Worm (Caenorhabditis elegans) whole organism, L4 larva: ENCODE results near the gene B0432.14.

Experiments
- D1046.2 ChIP-seq: fragments of 200-800 bp; sonication (Bioruptor generic); IDR thresholded peaks from 2 replicates; pipeline ENCODE4 v1.3.6; 2022; ENCODE audit warnings: missing genetic modification characterization, missing compliant biosample characterization
- F26F4.8 ChIP-seq: fragments of 200-800 bp; sonication (Bioruptor generic); conservative IDR thresholded peaks from 2 replicates; pipeline ENCODE4 v1.3.6; 2022; ENCODE audit warnings: missing genetic modification characterization, missing compliant biosample characterization
- F37D6.2 ChIP-seq: sonication (generic microtip); optimal IDR thresholded peaks from 2 replicates; lab custom pipeline; 2016; ENCODE audit warnings: mild to moderate bottlenecking, missing genetic modification characterization, missing compliant biosample characterization
- F49E8.2 ChIP-seq: sonication (generic microtip); optimal IDR thresholded peaks from 2 replicates; lab custom pipeline; 2016; ENCODE audit warnings: missing compliant biosample characterization, mild to moderate bottlenecking, missing genetic modification characterization, borderline replicate concordance
- R02D3.7 ChIP-seq: fragments of 150-350 bp; sonication (generic microtip); optimal IDR thresholded peaks from 3 replicates; lab custom pipeline; 2014; ENCODE audit warnings: missing biosample characterization, missing genetic modification characterization
- T20F7.1 ChIP-seq: fragments of 200-800 bp; sonication (Bioruptor generic); optimal IDR thresholded peaks from 2 replicates; lab custom pipeline; 2018; ENCODE audit warnings: mild to moderate bottlenecking, missing genetic modification characterization, missing compliant biosample characterization
- T26A8.4 ChIP-seq: fragments of 200-800 bp; sonication (Bioruptor generic); IDR thresholded peaks from 2 replicates; pipeline ENCODE4 v1.3.6; 2022; ENCODE audit warnings: missing genetic modification characterization, missing compliant biosample characterization
- ZK337.2 ChIP-seq: fragments of 200-800 bp; sonication (Bioruptor generic); IDR thresholded peaks from 2 replicates; pipeline ENCODE4 v1.3.6; 2022; ENCODE audit warnings: missing genetic modification reagents, missing genetic modification characterization, missing compliant biosample characterization
- aha-1 ChIP-seq: fragments of 150-350 bp; peaks from one replicate; lab custom pipeline; 2014; ENCODE audit warnings: missing biosample characterization, missing genetic modification characterization
- ceh-20 ChIP-seq: fragments of 200-800 bp; sonication (Bioruptor generic); IDR thresholded peaks from 2 replicates; pipeline ENCODE4 v1.3.6; 2022; ENCODE audit warnings: missing genetic modification reagents, missing genetic modification characterization, missing compliant biosample characterization
- ceh-28 ChIP-seq: fragments of 150-350 bp; optimal IDR thresholded peaks from 2 replicates; lab custom pipeline; 2014; ENCODE audit warnings: missing biosample characterization, missing genetic modification reagents, missing genetic modification characterization
- ceh-32 ChIP-seq: sonication (generic microtip); optimal IDR thresholded peaks from 2 replicates; lab custom pipeline; 2016; ENCODE audit warnings: mild to moderate bottlenecking, missing genetic modification characterization, missing compliant biosample characterization; ENCODE audit not compliant: poor library complexity
- ceh-44 ChIP-seq: fragments of 200-800 bp; sonication (Bioruptor generic); IDR thresholded peaks from 2 replicates; pipeline ENCODE4 v1.3.6; 2022; ENCODE audit warnings: missing genetic modification reagents, missing genetic modification characterization, missing compliant biosample characterization
- ceh-62 ChIP-seq: sonication (generic microtip); optimal IDR thresholded peaks from 2 replicates; lab custom pipeline; 2017; ENCODE audit warnings: missing biosample characterization, missing genetic modification characterization
- ceh-82 ChIP-seq: sonication (generic microtip); optimal IDR thresholded peaks from 2 replicates; lab custom pipeline; 2017; ENCODE audit warnings: missing biosample characterization, missing genetic modification characterization
- daf-12 ChIP-seq: fragments of 150-350 bp; optimal IDR thresholded peaks from 2 replicates; lab custom pipeline; 2014; ENCODE audit warnings: missing biosample characterization, missing genetic modification reagents, missing genetic modification characterization
- daf-8 ChIP-seq: fragments of 200-800 bp; sonication (Bioruptor generic); IDR thresholded peaks from 2 replicates; pipeline ENCODE4 v1.3.6; 2022; ENCODE audit warnings: missing genetic modification characterization, missing compliant biosample characterization
- dmd-6 ChIP-seq: fragments of 200-800 bp; sonication (Bioruptor generic); IDR thresholded peaks from 2 replicates; pipeline ENCODE4 v1.3.6; 2022; ENCODE audit warnings: missing genetic modification reagents, missing genetic modification characterization, missing compliant biosample characterization
- dpl-1 ChIP-seq: fragments of 150-350 bp; optimal IDR thresholded peaks from 2 replicates; lab custom pipeline; 2014; ENCODE audit warnings: missing biosample characterization, missing genetic modification reagents, missing genetic modification characterization
- duxl-1 ChIP-seq: sonication (generic microtip); optimal IDR thresholded peaks from 2 replicates; lab custom pipeline; 2016; ENCODE audit warnings: mild to moderate bottlenecking, missing genetic modification characterization, moderate library complexity, missing compliant biosample characterization; ENCODE audit not compliant: poor library complexity
- egl-27 ChIP-seq: sonication (generic microtip); optimal IDR thresholded peaks from 3 replicates; lab custom pipeline; 2017; ENCODE audit warnings: missing biosample characterization, missing genetic modification reagents, missing genetic modification characterization
- fkh-10 ChIP-seq: fragments of 150-350 bp; optimal IDR thresholded peaks from 2 replicates; lab custom pipeline; 2014; ENCODE audit warnings: missing biosample characterization, missing genetic modification reagents, missing genetic modification characterization
- gei-8 ChIP-seq: fragments of 200-800 bp; sonication (Bioruptor generic); optimal IDR thresholded peaks from 2 replicates; lab custom pipeline; 2018; ENCODE audit warnings: mild to moderate bottlenecking, missing genetic modification characterization, missing compliant biosample characterization
- hmg-1.1 ChIP-seq: fragments of 200-800 bp; sonication (Bioruptor generic); IDR thresholded peaks from 2 replicates; pipeline ENCODE4 v1.3.6; 2022; ENCODE audit warnings: missing genetic modification reagents, missing genetic modification characterization, missing compliant biosample characterization
- jun-1 ChIP-seq: fragments of 150-350 bp; optimal IDR thresholded peaks from 2 replicates; lab custom pipeline; 2014; ENCODE audit warnings: missing biosample characterization, missing genetic modification reagents, missing genetic modification characterization
- lin-38 ChIP-seq: fragments of 200-800 bp; sonication (Bioruptor generic); IDR thresholded peaks from 2 replicates; pipeline ENCODE4 v1.3.6; 2022; ENCODE audit warnings: missing genetic modification reagents, missing genetic modification characterization, missing compliant biosample characterization
- lin-39 ChIP-seq: fragments of 150-350 bp; optimal IDR thresholded peaks from 2 replicates; lab custom pipeline; 2014; ENCODE audit warnings: missing biosample characterization, missing genetic modification reagents, missing genetic modification characterization
- lsy-2 ChIP-seq, 2 experiments: fragments of 150-350 bp in 1 of 2; sonication (generic microtip) in 1 of 2; optimal IDR thresholded peaks; 2 replicates each; lab custom pipeline; 2014 to 2017; ENCODE audit warnings: missing biosample characterization in 2 of 2, missing genetic modification characterization in 2 of 2
- madf-5 ChIP-seq, 2 experiments: fragments of 200-800 bp; sonication (Bioruptor generic); IDR thresholded peaks; 2 replicates each; pipeline ENCODE4 v1.3.6; 2022; ENCODE audit warnings: missing compliant biosample characterization in 2 of 2, missing genetic modification characterization in 2 of 2
- madf-9 ChIP-seq: fragments of 200-800 bp; sonication (Bioruptor generic); conservative IDR thresholded peaks from 2 replicates; pipeline ENCODE4 v1.3.6; 2022; ENCODE audit warnings: missing genetic modification reagents, missing genetic modification characterization, missing compliant biosample characterization
- mxl-3 ChIP-seq: fragments of 200-800 bp; sonication (Bioruptor generic); optimal IDR thresholded peaks from 2 replicates; lab custom pipeline; 2018; ENCODE audit warnings: mild to moderate bottlenecking, missing genetic modification characterization, missing compliant biosample characterization
- nhr-10 ChIP-seq: fragments of 150-350 bp; optimal IDR thresholded peaks from 2 replicates; lab custom pipeline; 2014; ENCODE audit warnings: missing biosample characterization, missing genetic modification characterization
- nhr-111 ChIP-seq: fragments of 200-800 bp; sonication (Bioruptor generic); optimal IDR thresholded peaks from 2 replicates; lab custom pipeline; 2018; ENCODE audit warnings: mild to moderate bottlenecking, missing genetic modification characterization, missing compliant biosample characterization
- nhr-237 ChIP-seq: sonication (generic microtip); optimal IDR thresholded peaks from 2 replicates; lab custom pipeline; 2017; ENCODE audit warnings: missing biosample characterization, missing genetic modification characterization
- nhr-25 ChIP-seq: sonication (generic microtip); optimal IDR thresholded peaks from 2 replicates; lab custom pipeline; 2017; ENCODE audit warnings: missing genetic modification characterization, mild to moderate bottlenecking, missing compliant biosample characterization, antibody characterized with exemption, moderate library complexity, borderline replicate concordance; ENCODE audit not compliant: insufficient read depth
- nhr-28 ChIP-seq: fragments of 150-350 bp; optimal IDR thresholded peaks from 2 replicates; lab custom pipeline; 2014; ENCODE audit warnings: missing biosample characterization, missing genetic modification characterization
- nhr-48 ChIP-seq: sonication (generic microtip); optimal IDR thresholded peaks from 2 replicates; lab custom pipeline; 2016; ENCODE audit warnings: mild to moderate bottlenecking, missing genetic modification characterization, missing compliant biosample characterization
- nhr-76 ChIP-seq: fragments of 150-350 bp; optimal IDR thresholded peaks from 2 replicates; lab custom pipeline; 2014; ENCODE audit warnings: missing biosample characterization, missing genetic modification characterization
- pqm-1 ChIP-seq: sonication (generic microtip); optimal IDR thresholded peaks from 2 replicates; lab custom pipeline; 2017; ENCODE audit warnings: missing biosample characterization, missing genetic modification characterization
- rbr-2 ChIP-seq: sonication (generic microtip); optimal IDR thresholded peaks from 2 replicates; lab custom pipeline; 2016; ENCODE audit warnings: missing genotype, missing genetic modification characterization, missing compliant biosample characterization
- saeg-2 ChIP-seq: fragments of 200-800 bp; sonication (Bioruptor generic); IDR thresholded peaks from 2 replicates; pipeline ENCODE4 v1.3.6; 2022; ENCODE audit warnings: missing genetic modification reagents, missing genetic modification characterization, missing compliant biosample characterization
- set-16 ChIP-seq: fragments of 200-800 bp; sonication (Bioruptor generic); IDR thresholded peaks from 2 replicates; pipeline ENCODE4 v1.3.6; 2022; ENCODE audit warnings: missing genetic modification reagents, missing genetic modification characterization, missing compliant biosample characterization
- tra-1 ChIP-seq: fragments of 200-800 bp; sonication (Bioruptor generic); IDR thresholded peaks from 2 replicates; pipeline ENCODE4 v1.3.6; 2022; ENCODE audit warnings: missing genetic modification reagents, missing genetic modification characterization, missing compliant biosample characterization
- unc-130 ChIP-seq: sonication (generic microtip); optimal IDR thresholded peaks from 2 replicates; lab custom pipeline; 2016; ENCODE audit warnings: missing genetic modification reagents, missing genetic modification characterization, missing compliant biosample characterization
- unc-39 ChIP-seq: sonication (generic microtip); optimal IDR thresholded peaks from 2 replicates; lab custom pipeline; 2017; ENCODE audit warnings: missing biosample characterization, missing genetic modification characterization
- unc-62 ChIP-seq, 3 experiments: fragments of 150-350 bp in 1 of 3; sonication (generic microtip); optimal IDR thresholded peaks in 2 of 3; peaks in 1 of 3; 1 replicate in 1 of 3; 2 replicates in 2 of 3; lab custom pipeline; 2014 to 2017; ENCODE audit warnings: missing biosample characterization in 3 of 3, missing genetic modification characterization in 3 of 3, missing genetic modification reagents in 3 of 3, missing genotype in 1 of 3
- zfp-3 ChIP-seq: fragments of 200-800 bp; sonication (Bioruptor generic); conservative IDR thresholded peaks from 2 replicates; pipeline ENCODE4 v1.3.6; 2022; ENCODE audit warnings: missing genetic modification reagents, missing genetic modification characterization, missing compliant biosample characterization
- ztf-11 ChIP-seq: fragments of 150-350 bp; optimal IDR thresholded peaks from 2 replicates; lab custom pipeline; 2014; ENCODE audit warnings: missing biosample characterization, missing genetic modification characterization
- ztf-7 ChIP-seq: fragments of 150-350 bp; optimal IDR thresholded peaks from 2 replicates; lab custom pipeline; 2014; ENCODE audit warnings: missing biosample characterization, missing genetic modification characterization

Gene B0432.14

ce11 chrII:264053-264452 is at the start of gene B0432.14:
B0432.14 (plus strand) TSS chrII:264353.
- TF ChIP-seq jun-1 (tag; lab: Kevin White, UChicago) (no peak), tra-1 (no peak), ceh-44 (GFP tag; lab: Robert Waterston, UW) (no peak), nhr-237 (tag; lab: Kevin White, UChicago) (no peak), F49E8.2 (no peak)

- TF ChIP-seq unc-130 (GFP tag; lab: Kevin White, UChicago), result peak; percentile 39
- peak; percentile 47 for TF ChIP-seq nhr-48 (tag; lab: Kevin White, UChicago)
- peak; percentile 72 for TF ChIP-seq tra-1
- no peak for TF ChIP-seq egl-27 (tag; lab: Kevin White, UChicago)
- no peak for TF ChIP-seq R02D3.7 (tag; lab: Kevin White, UChicago)
- peak; percentile 26 for TF ChIP-seq gei-8
- peak; percentile 94 for TF ChIP-seq zfp-3 (GFP tag; lab: Robert Waterston, UW)
- peak; percentile 18 for TF ChIP-seq ceh-32 (tag; lab: Kevin White, UChicago)
- TF ChIP-seq fkh-10 (GFP tag; lab: Kevin White, UChicago), result peak; percentile 90
- peak; percentile 91 for TF ChIP-seq hmg-1.1 (GFP tag; lab: Robert Waterston, UW)
- no peak for TF ChIP-seq F26F4.8
- peak; percentile 79 for TF ChIP-seq madf-9 (GFP tag; lab: Robert Waterston, UW)
- peak; percentile 87 for TF ChIP-seq dmd-6 (GFP tag; lab: Robert Waterston, UW)
- peak; percentile 83 for TF ChIP-seq jun-1 (tag; lab: Kevin White, UChicago)
- TF ChIP-seq D1046.2 (GFP tag; lab: Robert Waterston, UW), result peak; percentile 77; the same call in 1 of the 2 replicates
- TF ChIP-seq ceh-20, result peak; percentile 79
- no peak for TF ChIP-seq unc-39 (tag; lab: Kevin White, UChicago)
- TF ChIP-seq daf-8 (GFP tag; lab: Robert Waterston, UW), result no peak
- peak; percentile 82 for TF ChIP-seq ZK337.2 (GFP tag; lab: Robert Waterston, UW)
- TF ChIP-seq set-16 (GFP tag; lab: Robert Waterston, UW), result no peak
- TF ChIP-seq nhr-25 (tag; lab: Kevin White, UChicago), result peak; percentile 77
- TF ChIP-seq aha-1, result peak; percentile 99
- TF ChIP-seq madf-5 (GFP tag; IDR thresholded peaks at IDR 0.05; lab: Robert Waterston, UW), result peak; percentile 79 to 81
- peak; percentile 36 to 95 for TF ChIP-seq lsy-2 (tag; optimal IDR thresholded peaks at IDR 0.05; lab: Kevin White, UChicago)
- TF ChIP-seq nhr-10 (tag; lab: Kevin White, UChicago), result no peak
- TF ChIP-seq duxl-1 (tag; lab: Kevin White, UChicago), result peak; percentile 95
- TF ChIP-seq lin-39, result no peak
- TF ChIP-seq ztf-11 (tag; lab: Kevin White, UChicago), result no peak
- no peak for TF ChIP-seq daf-12
- peak; percentile 56 for TF ChIP-seq mxl-3 (GFP tag; lab: Kevin White, UChicago)
- no peak for TF ChIP-seq ceh-28 (tag; lab: Kevin White, UChicago)
- peak; percentile 47 for TF ChIP-seq nhr-111 (GFP tag; lab: Kevin White, UChicago)
- peak; percentile 88 for TF ChIP-seq nhr-28 (tag; lab: Kevin White, UChicago)
- peak; percentile 72; the same call in 1 of the 2 replicates for TF ChIP-seq saeg-2 (GFP tag; lab: Robert Waterston, UW)
- peak; percentile 86 for TF ChIP-seq F49E8.2
- TF ChIP-seq pqm-1 (tag; lab: Kevin White, UChicago), result peak; percentile 13
- peak; percentile 89 for TF ChIP-seq ztf-7
- TF ChIP-seq lin-38 (GFP tag; lab: Robert Waterston, UW), result peak; percentile 100
- peak; percentile 95 for TF ChIP-seq T26A8.4 (GFP tag; lab: Robert Waterston, UW)
- TF ChIP-seq T20F7.1 (GFP tag; lab: Kevin White, UChicago), result no peak
- TF ChIP-seq F37D6.2 (tag; lab: Kevin White, UChicago), result peak; percentile 78
- peak; percentile 100 for TF ChIP-seq dpl-1 (GFP tag; lab: Kevin White, UChicago)
- peak; percentile 90 for TF ChIP-seq rbr-2 (tag; lab: Kevin White, UChicago)
- no peak for TF ChIP-seq ceh-62 (tag; lab: Kevin White, UChicago)
- no peak for TF ChIP-seq ceh-82
- TF ChIP-seq unc-62 (GFP tag; optimal IDR thresholded peaks at IDR 0.05 in 1 of 2; lab: Kevin White, UChicago), result peak in 1 of 2 experiments; percentile 74
- no peak for TF ChIP-seq unc-62 (tag; optimal IDR thresholded peaks at IDR 0.05; lab: Kevin White, UChicago)
- peak; percentile 33 for TF ChIP-seq nhr-76 (tag; lab: Kevin White, UChicago)
Measured at ce11 chrII:216598-216997, 47.6 kb upstream of the B0432.14 start, which contains the start of gene F48A11.4. F48A11.4 (minus strand) TSS chrII:216621.
